Worm (Caenorhabditis elegans) whole organism, L1 larva: Measurements from ENCODE around the gene C08A9.3.

Experiments
- ceh-82 ChIP-seq, 3 experiments: fragments of 150-350 bp in 1 of 3; sonication (generic microtip) in 2 of 3; optimal IDR thresholded peaks; 2 replicates each; lab custom pipeline; 2014 to 2017; ENCODE audit warnings: missing biosample characterization in 3 of 3, missing genetic modification characterization in 3 of 3
- jun-1 ChIP-seq: fragments of 150-350 bp; optimal IDR thresholded peaks from 2 replicates; lab custom pipeline; 2014; ENCODE audit warnings: missing biosample characterization, missing genetic modification reagents, missing genetic modification characterization
- nhr-47 ChIP-seq: sonication (generic microtip); optimal IDR thresholded peaks from 2 replicates; lab custom pipeline; 2016; ENCODE audit warnings: mild to moderate bottlenecking, missing genetic modification characterization, moderate library complexity, missing compliant biosample characterization
- nhr-77 ChIP-seq: fragments of 150-350 bp; optimal IDR thresholded peaks from 2 replicates; lab custom pipeline; 2014; ENCODE audit warnings: missing biosample characterization, missing genetic modification characterization
- zip-4 ChIP-seq: fragments of 200-800 bp; sonication (Bioruptor generic); optimal IDR thresholded peaks from 2 replicates; lab custom pipeline; 2018; ENCODE audit warnings: mild to moderate bottlenecking, missing genetic modification characterization, moderate library complexity, missing compliant biosample characterization

DNA sequence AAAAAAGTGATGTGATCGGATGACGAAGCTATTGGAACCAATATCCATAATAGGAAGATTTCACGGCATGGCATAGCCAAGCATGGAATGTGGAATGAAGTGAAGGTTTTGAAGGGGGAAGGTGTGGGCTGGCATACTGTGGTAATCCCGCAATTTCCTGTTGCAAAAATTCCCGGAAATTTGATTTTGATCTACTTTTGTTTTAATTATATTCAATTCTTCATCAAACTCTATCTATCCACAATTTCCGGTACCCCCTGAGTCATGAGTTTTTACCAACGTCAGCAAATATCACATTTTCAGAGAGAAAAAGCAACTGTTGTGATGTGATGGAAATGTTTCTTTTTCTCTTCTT, 37.6 kb downstream of the C08A9.3 start, which contains the start of gene gcy-11:
- TF ChIP-seq nhr-47 (tag; lab: Kevin White, UChicago), result no peak
- TF ChIP-seq ceh-82 (tag; optimal IDR thresholded peaks at IDR 0.05; lab: Kevin White, UChicago), result no peak
- no peak for TF ChIP-seq zip-4 (GFP tag; lab: Kevin White, UChicago)
- TF ChIP-seq nhr-77 (tag; lab: Kevin White, UChicago), result no peak
- TF ChIP-seq jun-1 (tag; lab: Kevin White, UChicago), result no peak
